Worm (Caenorhabditis elegans) whole organism, midembryonic: ENCODE results near the gene gcp-2.1.

Experiments used
- cog-1 ChIP-seq: sonication (generic microtip); optimal IDR thresholded peaks from 2 replicates; lab custom pipeline; 2016; ENCODE audit warnings: missing genetic modification characterization, missing compliant biosample characterization
- flt-1 ChIP-seq: fragments of 200-800 bp; sonication (Bioruptor generic); IDR thresholded peaks from 2 replicates; pipeline ENCODE4 v1.3.6; 2022; ENCODE audit warnings: missing genetic modification characterization, missing compliant biosample characterization
- med-1 ChIP-seq: sonication (generic microtip); optimal IDR thresholded peaks from 2 replicates; lab custom pipeline; 2017; ENCODE audit warnings: missing genetic modification characterization, mild to moderate bottlenecking, missing compliant biosample characterization, antibody characterized with exemption, missing genetic modification reagents; ENCODE audit not compliant: insufficient read depth
- ref-1 ChIP-seq: fragments of 200-800 bp; sonication (Bioruptor generic); conservative IDR thresholded peaks from 2 replicates; pipeline ENCODE4 v1.3.6; 2022; ENCODE audit warnings: missing genetic modification reagents, missing genetic modification characterization, missing compliant biosample characterization
- tab-1 ChIP-seq: fragments of 200-800 bp; sonication (Bioruptor generic); IDR thresholded peaks from 2 replicates; pipeline ENCODE4 v1.3.6; 2022; ENCODE audit warnings: missing genetic modification characterization, missing compliant biosample characterization

DNA sequence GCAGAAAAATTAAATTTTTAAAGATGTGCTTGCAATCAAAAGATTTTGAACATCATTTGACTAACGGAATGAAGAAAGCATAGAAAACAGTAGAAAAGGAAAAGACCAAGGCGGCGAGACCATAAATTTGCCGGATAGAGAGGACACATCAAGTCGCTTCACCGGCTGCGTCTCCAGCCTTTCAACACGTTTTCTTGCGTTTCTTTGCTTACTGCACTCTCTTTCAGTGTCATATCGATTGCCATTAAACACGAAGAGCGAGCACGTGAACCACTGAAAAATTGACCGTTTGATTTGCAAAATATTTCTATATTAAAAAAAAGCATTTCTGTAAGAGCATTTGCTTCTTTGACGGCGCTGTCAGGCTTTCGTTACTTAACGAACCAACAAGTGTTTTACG lies 46.5 kb downstream of the gcp-2.1 start:
- no peak for TF ChIP-seq cog-1
- TF ChIP-seq med-1 (GFP tag; lab: Kevin White, UChicago) = no peak
- TF ChIP-seq flt-1 (GFP tag; lab: Robert Waterston, UW) = no peak
- TF ChIP-seq tab-1 = no peak
- no peak for TF ChIP-seq ref-1 (GFP tag; lab: Robert Waterston, UW)
